Worm (Caenorhabditis elegans) whole organism, L4 larva: ENCODE measurements around the gene C08B6.5.

Experiments used
- dpl-1 ChIP-seq: fragments of 150-350 bp; optimal IDR thresholded peaks from 2 replicates; lab custom pipeline; 2014; ENCODE audit warnings: missing biosample characterization, missing genetic modification reagents, missing genetic modification characterization
- hmg-1.1 ChIP-seq: fragments of 200-800 bp; sonication (Bioruptor generic); IDR thresholded peaks from 2 replicates; pipeline ENCODE4 v1.3.6; 2022; ENCODE audit warnings: missing genetic modification reagents, missing genetic modification characterization, missing compliant biosample characterization
- spr-1 ChIP-seq: sonication (generic microtip); optimal IDR thresholded peaks from 2 replicates; lab custom pipeline; 2016; ENCODE audit warnings: mild to moderate bottlenecking, missing genetic modification characterization, missing compliant biosample characterization

DNA sequence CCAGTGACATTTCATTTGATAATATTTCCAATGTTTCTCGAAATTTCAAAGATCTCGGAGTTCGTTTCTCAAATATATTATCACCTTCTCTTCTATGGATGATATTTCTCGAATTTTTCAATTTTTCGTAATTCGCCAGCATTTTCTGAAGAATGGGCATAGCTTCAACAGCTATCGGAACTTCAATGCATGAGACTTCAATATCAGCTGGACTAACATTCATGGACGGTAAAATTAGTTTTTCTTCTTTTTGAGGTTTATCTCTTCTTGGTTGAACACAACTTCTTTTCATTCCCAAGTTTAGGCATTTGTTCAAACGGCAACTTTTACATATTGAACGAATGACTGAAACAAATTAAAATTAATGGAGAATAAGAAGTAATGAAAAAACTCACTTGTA, 36.7 kb upstream of the C08B6.5 start:
- no peak for TF ChIP-seq spr-1
- no peak for TF ChIP-seq hmg-1.1 (GFP tag; lab: Robert Waterston, UW)
- TF ChIP-seq dpl-1 (GFP tag; lab: Kevin White, UChicago) = no peak
